Worm (Caenorhabditis elegans) whole organism, mixed stage, embryonic: ENCODE results near the gene nduf-9.
"Not testable (repeated sequence)": the region's sequence is repeated elsewhere in the genome, so short reads cannot be mapped to it uniquely, and the experiment has no call there.

ENCODE experiments used
- M03D4.4 ChIP-seq: sonication (generic microtip); optimal IDR thresholded peaks from 2 replicates; lab custom pipeline; 2017; ENCODE audit warnings: mild to moderate bottlenecking, missing genetic modification characterization, missing compliant biosample characterization
- bed-3 ChIP-seq: fragments of 200-800 bp; sonication (Bioruptor generic); optimal IDR thresholded peaks from 3 replicates; lab custom pipeline; 2018; ENCODE audit warnings: mild to moderate bottlenecking, missing genetic modification characterization, moderate library complexity, missing compliant biosample characterization
- blmp-1 ChIP-seq: fragments of 150-350 bp; optimal IDR thresholded peaks from 2 replicates; lab custom pipeline; 2014; ENCODE audit warnings: missing biosample characterization, missing genetic modification characterization
- ceh-39 ChIP-seq: fragments of 150-350 bp; optimal IDR thresholded peaks from 2 replicates; lab custom pipeline; 2014; ENCODE audit warnings: missing biosample characterization, missing genetic modification characterization
- ceh-43 ChIP-seq: fragments of 200-800 bp; sonication (Bioruptor generic); optimal IDR thresholded peaks from 2 replicates; lab custom pipeline; 2018; ENCODE audit warnings: mild to moderate bottlenecking, missing genetic modification characterization, moderate library complexity, missing compliant biosample characterization
- ceh-83 ChIP-seq: fragments of 200-800 bp; sonication (Bioruptor generic); optimal IDR thresholded peaks from 2 replicates; lab custom pipeline; 2018; ENCODE audit warnings: mild to moderate bottlenecking, missing genetic modification characterization, missing compliant biosample characterization
- ces-1 ChIP-seq: fragments of 150-350 bp; optimal IDR thresholded peaks from 2 replicates; lab custom pipeline; 2014; ENCODE audit warnings: missing biosample characterization, missing genetic modification reagents, missing genetic modification characterization
- cnd-1 ChIP-seq: fragments of 200-800 bp; sonication (Bioruptor generic); optimal IDR thresholded peaks from 2 replicates; lab custom pipeline; 2018; ENCODE audit warnings: mild to moderate bottlenecking, missing genetic modification characterization, missing compliant biosample characterization
- drap-1 ChIP-seq: fragments of 200-800 bp; sonication (Bioruptor generic); optimal IDR thresholded peaks from 3 replicates; lab custom pipeline; 2018; ENCODE audit warnings: mild to moderate bottlenecking, missing genetic modification characterization, missing compliant biosample characterization
- elt-1 ChIP-seq: sonication (generic microtip); optimal IDR thresholded peaks from 2 replicates; lab custom pipeline; 2017; ENCODE audit warnings: missing genetic modification characterization, mild to moderate bottlenecking, missing compliant biosample characterization, antibody characterized with exemption, moderate library complexity, borderline replicate concordance; ENCODE audit not compliant: insufficient read depth
- elt-3 ChIP-seq: fragments of 150-350 bp; optimal IDR thresholded peaks from 2 replicates; lab custom pipeline; 2014; ENCODE audit warnings: missing biosample characterization, missing genetic modification characterization
- flh-1 ChIP-seq: fragments of 200-800 bp; sonication (Bioruptor generic); optimal IDR thresholded peaks from 2 replicates; lab custom pipeline; 2018; ENCODE audit warnings: mild to moderate bottlenecking, missing genetic modification characterization, moderate library complexity, missing compliant biosample characterization
- ham-2 ChIP-seq: fragments of 200-800 bp; sonication (Bioruptor generic); optimal IDR thresholded peaks from 2 replicates; lab custom pipeline; 2018; ENCODE audit warnings: mild to moderate bottlenecking, missing genetic modification characterization, missing compliant biosample characterization
- lin-13 ChIP-seq: fragments of 150-350 bp; optimal IDR thresholded peaks from 2 replicates; lab custom pipeline; 2014; ENCODE audit warnings: missing biosample characterization, missing genetic modification characterization
- lin-32 ChIP-seq: fragments of 200-800 bp; sonication (Bioruptor generic); optimal IDR thresholded peaks from 2 replicates; lab custom pipeline; 2018; ENCODE audit warnings: mild to moderate bottlenecking, missing genetic modification characterization, missing compliant biosample characterization
- lsy-2 ChIP-seq: fragments of 150-350 bp; optimal IDR thresholded peaks from 2 replicates; lab custom pipeline; 2014; ENCODE audit warnings: missing biosample characterization, missing genetic modification characterization
- mab-5 ChIP-seq: fragments of 150-350 bp; optimal IDR thresholded peaks from 2 replicates; lab custom pipeline; 2014; ENCODE audit warnings: missing biosample characterization, missing genetic modification characterization
- mep-1 ChIP-seq: fragments of 150-350 bp; optimal IDR thresholded peaks from 2 replicates; lab custom pipeline; 2017; ENCODE audit warnings: missing biosample characterization, missing genetic modification reagents, missing genetic modification characterization, inconsistent platforms
- mls-2 ChIP-seq: sonication (generic microtip); optimal IDR thresholded peaks from 2 replicates; lab custom pipeline; 2016; ENCODE audit warnings: mild to moderate bottlenecking, missing genetic modification characterization, moderate library complexity, missing compliant biosample characterization
- nhr-237 ChIP-seq: fragments of 150-350 bp; optimal IDR thresholded peaks from 2 replicates; lab custom pipeline; 2014; ENCODE audit warnings: missing biosample characterization, missing genetic modification characterization
- nhr-28 ChIP-seq: fragments of 150-350 bp; optimal IDR thresholded peaks from 2 replicates; lab custom pipeline; 2014; ENCODE audit warnings: missing biosample characterization, missing genetic modification characterization
- nhr-76 ChIP-seq: sonication (generic microtip); optimal IDR thresholded peaks from 2 replicates; lab custom pipeline; 2017; ENCODE audit warnings: missing biosample characterization, missing genetic modification characterization
- pha-4 ChIP-seq: fragments of 150-350 bp; optimal IDR thresholded peaks from 2 replicates; lab custom pipeline; 2018; ENCODE audit warnings: missing biosample characterization, missing genetic modification reagents, missing genetic modification characterization
- sem-2 ChIP-seq: fragments of 200-800 bp; sonication (Bioruptor generic); optimal IDR thresholded peaks from 2 replicates; lab custom pipeline; 2018; ENCODE audit warnings: mild to moderate bottlenecking, missing genetic modification characterization, missing compliant biosample characterization
- snpc-4 ChIP-seq: fragments of 150-350 bp; optimal IDR thresholded peaks from 2 replicates; lab custom pipeline; 2014; ENCODE audit warnings: missing biosample characterization, missing genetic modification characterization
- sptf-1 ChIP-seq: sonication (generic microtip); optimal IDR thresholded peaks from 2 replicates; lab custom pipeline; 2017; ENCODE audit warnings: mild to moderate bottlenecking, missing genetic modification characterization, moderate library complexity, missing compliant biosample characterization
- tbx-8 ChIP-seq: fragments of 200-800 bp; sonication (Bioruptor generic); optimal IDR thresholded peaks from 2 replicates; lab custom pipeline; 2018; ENCODE audit warnings: mild to moderate bottlenecking, missing genetic modification characterization, moderate library complexity, missing compliant biosample characterization
- unc-120 ChIP-seq: sonication (generic microtip); optimal IDR thresholded peaks from 2 replicates; lab custom pipeline; 2017; ENCODE audit warnings: missing genetic modification characterization, missing compliant biosample characterization; ENCODE audit not compliant: poor library complexity, severe bottlenecking
- unc-39 ChIP-seq: fragments of 150-350 bp; optimal IDR thresholded peaks from 2 replicates; lab custom pipeline; 2014; ENCODE audit warnings: missing biosample characterization, missing genetic modification characterization
- unc-62 ChIP-seq: fragments of 150-350 bp; optimal IDR thresholded peaks from 2 replicates; lab custom pipeline; 2014; ENCODE audit warnings: missing biosample characterization, missing genetic modification reagents, missing genetic modification characterization
- zip-8 ChIP-seq: fragments of 150-350 bp; optimal IDR thresholded peaks from 2 replicates; lab custom pipeline; 2014; ENCODE audit warnings: missing biosample characterization, missing genetic modification characterization

nduf-9 gene

DNA sequence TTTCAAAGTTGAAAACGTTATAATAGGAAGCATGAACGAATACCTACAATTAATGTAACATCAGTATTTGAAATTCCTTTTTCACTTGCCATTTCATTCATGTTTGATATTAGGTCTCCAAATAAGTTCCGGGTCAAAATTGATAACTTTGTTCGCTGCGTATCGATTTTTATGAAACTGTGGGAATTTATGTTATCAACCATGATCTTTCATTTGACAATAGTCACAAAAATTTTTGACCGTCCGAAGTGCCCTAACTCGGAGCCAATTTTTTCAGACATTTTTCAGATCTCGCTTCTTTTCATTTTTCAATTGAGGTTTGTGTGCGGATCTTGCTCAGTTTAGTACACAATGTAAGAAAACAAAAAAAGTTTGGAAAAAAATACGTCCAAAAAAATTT lies 11.3 kb upstream of the nduf-9 start, which contains the start of gene Y53G8AM.6:
Gene Y53G8AM.6 (minus strand): TSS at position 101 of the 400 bp plus-strand sequence.
- TF ChIP-seq ceh-39 (tag; lab: Kevin White, UChicago); sem-2 (GFP tag; lab: Kevin White, UChicago); ces-1 (GFP tag; lab: Kevin White, UChicago): not testable (repeated sequence)

DNA sequence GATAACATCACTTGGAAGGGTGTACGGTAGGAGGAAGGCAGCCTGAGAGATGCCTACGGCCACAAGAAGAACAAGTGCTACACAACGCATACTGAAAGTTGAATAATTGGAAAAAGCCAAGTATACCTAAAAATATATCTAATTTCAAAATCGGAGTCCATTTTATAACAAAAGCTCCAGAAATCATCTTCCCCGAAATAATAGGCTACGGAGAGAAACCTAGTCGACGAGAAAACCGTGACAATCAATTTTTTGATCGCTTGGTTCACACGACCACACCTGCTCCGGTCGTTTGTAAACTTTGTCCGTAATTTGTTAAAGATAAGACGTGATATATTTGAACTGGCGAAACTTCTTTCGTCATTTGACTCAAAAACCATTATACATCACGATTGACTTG lies 9.9 kb upstream of the nduf-9 start, which contains the start of gene nspg-7.2:
Gene nspg-7.2 (minus strand): TSS at position 101 of the 400 bp plus-strand sequence.
- no peak for TF ChIP-seq mab-5 (tag; lab: Kevin White, UChicago)
- TF ChIP-seq zip-8 (tag; lab: Kevin White, UChicago) = no peak
- no peak for TF ChIP-seq ceh-83 (GFP tag; lab: Kevin White, UChicago)
- TF ChIP-seq drap-1 (GFP tag; lab: Kevin White, UChicago) = no peak
- no peak for TF ChIP-seq snpc-4 (tag; lab: Kevin White, UChicago)
- TF ChIP-seq M03D4.4 = no peak
- no peak for TF ChIP-seq tbx-8 (GFP tag; lab: Kevin White, UChicago)
- TF ChIP-seq ces-1 (GFP tag; lab: Kevin White, UChicago) = no peak
- TF ChIP-seq ceh-43 (GFP tag; lab: Kevin White, UChicago) = no peak
- no peak for TF ChIP-seq ham-2 (GFP tag; lab: Kevin White, UChicago)
- no peak for TF ChIP-seq lin-13 (tag; lab: Kevin White, UChicago)
- TF ChIP-seq cnd-1 = no peak
- no peak for TF ChIP-seq unc-62 (GFP tag; lab: Kevin White, UChicago)
- no peak for TF ChIP-seq unc-120 (tag; lab: Kevin White, UChicago)
- no peak for TF ChIP-seq elt-1 (tag; lab: Kevin White, UChicago)
- TF ChIP-seq bed-3 (GFP tag; lab: Kevin White, UChicago) = no peak
- no peak for TF ChIP-seq nhr-76 (tag; lab: Kevin White, UChicago)

DNA sequence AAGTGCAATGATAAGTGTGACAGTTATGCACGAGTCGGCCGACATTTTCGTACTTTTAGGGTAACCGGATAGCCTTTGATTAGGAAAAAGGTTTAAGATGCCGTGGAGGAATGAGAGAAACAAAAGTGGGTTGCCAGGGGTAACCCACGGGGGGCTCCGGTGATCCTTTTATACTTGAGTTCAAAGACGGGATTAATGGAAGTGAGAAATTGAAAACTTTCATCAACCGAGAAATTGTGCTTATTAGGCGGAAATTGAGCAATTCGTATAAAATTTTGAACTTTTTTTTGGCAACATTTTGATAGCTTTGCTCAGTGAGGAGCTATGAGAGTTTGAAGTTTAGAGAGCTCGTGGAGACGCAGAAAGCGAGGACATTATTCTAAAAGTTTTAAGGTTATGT lies 7.2 kb upstream of the nduf-9 start, which contains the start of gene Y53G8AM.4:
Gene Y53G8AM.4 (minus strand): TSS at position 101 of the 400 bp plus-strand sequence.
- TF ChIP-seq blmp-1 (tag; lab: Kevin White, UChicago) (no peak), sem-2 (GFP tag; lab: Kevin White, UChicago) (no peak), tbx-8 (GFP tag; lab: Kevin White, UChicago) (no peak), cnd-1 (no peak), bed-3 (GFP tag; lab: Kevin White, UChicago) (no peak), snpc-4 (tag; lab: Kevin White, UChicago) (no peak), ces-1 (GFP tag; lab: Kevin White, UChicago) (no peak), flh-1 (GFP tag; lab: Kevin White, UChicago) (no peak), lin-32 (no peak), elt-3 (tag; lab: Kevin White, UChicago) (no peak), mls-2 (tag; lab: Kevin White, UChicago) (no peak), unc-39 (tag; lab: Kevin White, UChicago) (no peak), lin-13 (tag; lab: Kevin White, UChicago) (no peak), sptf-1 (tag; lab: Kevin White, UChicago) (no peak), nhr-237 (tag; lab: Kevin White, UChicago) (no peak), pha-4 (tag; lab: Kevin White, UChicago) (no peak)

DNA sequence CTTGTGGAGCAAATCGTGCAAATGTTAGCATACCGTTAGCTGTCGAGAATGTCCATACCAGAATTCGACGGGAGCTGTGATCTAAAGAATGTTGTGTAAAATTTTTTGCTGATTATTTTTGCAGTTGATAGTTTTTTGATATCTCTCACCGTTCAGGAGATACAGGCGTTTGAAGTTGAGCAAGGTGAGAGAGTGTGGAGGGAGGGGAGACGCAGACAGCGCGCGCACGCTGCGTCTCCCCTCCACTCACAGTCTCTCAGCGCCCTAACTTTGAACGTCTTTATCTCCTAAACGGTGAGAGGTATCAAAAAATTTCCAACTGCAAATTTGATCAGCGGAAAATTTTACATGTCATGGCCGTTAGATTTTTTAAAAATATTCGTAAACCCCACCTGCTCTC lies 6.6 kb upstream of the nduf-9 start:
- TF ChIP-seq ham-2 (GFP tag; lab: Kevin White, UChicago) = no peak
- TF ChIP-seq elt-3 (tag; lab: Kevin White, UChicago) = no peak
- no peak for TF ChIP-seq tbx-8 (GFP tag; lab: Kevin White, UChicago)

DNA sequence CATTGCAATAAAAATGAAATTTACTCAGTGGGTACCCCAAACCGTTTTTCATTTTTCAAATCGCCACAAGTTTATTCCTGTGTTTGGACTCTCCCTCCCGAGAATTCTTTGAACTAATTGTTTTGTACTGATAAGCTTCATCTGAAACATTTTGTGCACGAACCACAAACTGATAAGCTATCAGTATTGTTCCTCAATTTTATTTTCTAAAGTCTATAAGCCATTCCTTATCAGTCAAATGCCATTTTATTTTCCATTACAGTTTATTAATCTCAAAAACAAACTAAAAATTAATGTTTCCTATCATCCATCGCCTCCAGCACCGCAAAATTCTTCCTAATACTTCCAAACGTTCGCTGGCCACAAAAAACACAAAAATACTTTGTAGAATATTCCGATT lies 5.4 kb upstream of the nduf-9 start:
- no peak for TF ChIP-seq mls-2 (tag; lab: Kevin White, UChicago)
- no peak for TF ChIP-seq ceh-83 (GFP tag; lab: Kevin White, UChicago)
- no peak for TF ChIP-seq lin-32
- TF ChIP-seq unc-39 (tag; lab: Kevin White, UChicago) = no peak
- TF ChIP-seq, all 35 proteins: peak for 0

DNA sequence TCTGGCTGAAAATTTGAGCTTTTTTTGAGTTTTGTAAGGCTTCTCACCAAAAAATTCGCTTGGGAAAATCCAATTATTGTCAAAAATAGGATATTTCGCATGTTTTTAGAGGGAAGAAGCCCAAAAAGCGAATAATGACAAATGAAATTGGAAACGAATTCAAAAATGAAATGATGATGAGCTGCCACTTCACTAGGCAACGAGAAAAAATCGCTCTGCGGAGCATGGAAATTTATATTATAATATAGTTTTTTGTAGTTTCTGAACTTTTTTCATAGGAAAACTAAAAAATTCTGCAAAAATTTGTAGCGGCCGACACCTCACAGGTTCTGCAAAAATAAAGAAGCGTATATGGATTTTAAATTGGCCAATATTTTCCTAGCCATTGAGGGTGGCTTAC lies 4.7 kb upstream of the nduf-9 start, which contains the start of gene Y53G8AL.3:
Gene Y53G8AL.3 (minus strand): TSS at position 101 of the 400 bp plus-strand sequence.
- TF ChIP-seq lsy-2 (tag; lab: Kevin White, UChicago) = no peak
- no peak for TF ChIP-seq unc-39 (tag; lab: Kevin White, UChicago)
- TF ChIP-seq drap-1 (GFP tag; lab: Kevin White, UChicago) = no peak
- no peak for TF ChIP-seq pha-4 (tag; lab: Kevin White, UChicago)
- no peak for TF ChIP-seq sptf-1 (tag; lab: Kevin White, UChicago)
- no peak for TF ChIP-seq ceh-43 (GFP tag; lab: Kevin White, UChicago)
- TF ChIP-seq ham-2 (GFP tag; lab: Kevin White, UChicago) = no peak
- TF ChIP-seq ceh-83 (GFP tag; lab: Kevin White, UChicago) = no peak
- TF ChIP-seq elt-3 (tag; lab: Kevin White, UChicago) = no peak
- no peak for TF ChIP-seq nhr-28 (tag; lab: Kevin White, UChicago)
- TF ChIP-seq unc-120 (tag; lab: Kevin White, UChicago) = no peak
- no peak for TF ChIP-seq nhr-76 (tag; lab: Kevin White, UChicago)
- TF ChIP-seq mep-1 = no peak
- no peak for TF ChIP-seq ceh-39 (tag; lab: Kevin White, UChicago)
- TF ChIP-seq zip-8 (tag; lab: Kevin White, UChicago) = no peak
- no peak for TF ChIP-seq snpc-4 (tag; lab: Kevin White, UChicago)
